Fruit fly (Drosophila melanogaster) whole organism, embryonic: ENCODE results near the gene CG42271.

Experiments used
- B-H2 ChIP-seq: fragments of 200-800 bp; sonication (Bioruptor generic); optimal IDR thresholded peaks from 2 replicates; lab custom pipeline; 2018; ENCODE audit warnings: missing biosample characterization, mild to moderate bottlenecking, missing genetic modification characterization
- BtbVII ChIP-seq: fragments of 200-800 bp; sonication (Bioruptor generic); optimal IDR thresholded peaks from 3 replicates; lab custom pipeline; 2017; ENCODE audit warnings: missing biosample characterization, mild to moderate bottlenecking, missing genetic modification characterization
- CG10366 ChIP-seq: fragments of 200-800 bp; sonication (Bioruptor generic); IDR thresholded peaks from 2 replicates; pipeline ENCODE4 v1.3.6; 2022; ENCODE audit warnings: missing biosample characterization, missing genetic modification characterization
- CG10565 ChIP-seq: fragments of 200-800 bp; sonication (Bioruptor generic); optimal IDR thresholded peaks from 3 replicates; lab custom pipeline; 2016; ENCODE audit warnings: missing biosample characterization, mild to moderate bottlenecking, missing genetic modification characterization
- CG11085 ChIP-seq: fragments of 200-800 bp; sonication (Bioruptor generic); IDR thresholded peaks from 2 replicates; pipeline ENCODE4 v1.3.6; 2022; ENCODE audit warnings: missing biosample characterization, missing genetic modification characterization
- CG1602 ChIP-seq: fragments of 200-800 bp; sonication (Bioruptor generic); optimal IDR thresholded peaks from 3 replicates; lab custom pipeline; 2016; ENCODE audit warnings: missing biosample characterization, missing genetic modification characterization
- CG16779 ChIP-seq: fragments of 200-800 bp; sonication (Bioruptor generic); IDR thresholded peaks from 2 replicates; pipeline ENCODE4 v1.3.6; 2022; ENCODE audit warnings: missing biosample characterization, missing genetic modification characterization
- CG16815 ChIP-seq: fragments of 200-800 bp; sonication (Bioruptor generic); optimal IDR thresholded peaks from 3 replicates; lab custom pipeline; 2017; ENCODE audit warnings: missing biosample characterization, mild to moderate bottlenecking, missing genetic modification characterization
- CG17385 ChIP-seq: fragments of 200-800 bp; sonication (Bioruptor generic); optimal IDR thresholded peaks from 3 replicates; lab custom pipeline; 2018; ENCODE audit warnings: missing biosample characterization, mild to moderate bottlenecking, missing genetic modification characterization
- CG17612 ChIP-seq: fragments of 200-800 bp; sonication (Bioruptor generic); IDR thresholded peaks from 2 replicates; pipeline ENCODE4 v1.3.6; 2022; ENCODE audit warnings: missing biosample characterization, missing genetic modification characterization
- CG17802 ChIP-seq: fragments of 200-800 bp; sonication (Bioruptor generic); optimal IDR thresholded peaks from 2 replicates; lab custom pipeline; 2018; ENCODE audit warnings: missing biosample characterization, mild to moderate bottlenecking, missing genetic modification characterization, moderate library complexity
- CG2889 ChIP-seq: fragments of 200-800 bp; sonication (Bioruptor generic); IDR thresholded peaks from 3 replicates; pipeline ENCODE4 v1.3.6; 2022; ENCODE audit warnings: missing biosample characterization, missing genetic modification characterization
- CG30403 ChIP-seq: fragments of 200-800 bp; sonication (Bioruptor generic); optimal IDR thresholded peaks from 3 replicates; lab custom pipeline; 2016; ENCODE audit warnings: missing biosample characterization, missing genetic modification characterization
- CG31224 ChIP-seq: fragments of 200-800 bp; sonication (Bioruptor generic); IDR thresholded peaks from 2 replicates; pipeline ENCODE4 v1.3.6; 2022; ENCODE audit warnings: missing biosample characterization, missing genetic modification characterization
- CG31388 ChIP-seq: fragments of 200-800 bp; sonication (Bioruptor generic); optimal IDR thresholded peaks from 2 replicates; lab custom pipeline; 2016; ENCODE audit warnings: missing biosample characterization, missing genetic modification characterization
- CG3407 ChIP-seq: fragments of 200-800 bp; sonication (Bioruptor generic); optimal IDR thresholded peaks from 2 replicates; lab custom pipeline; 2018; ENCODE audit warnings: missing biosample characterization, mild to moderate bottlenecking, missing genetic modification characterization
- CG42726 ChIP-seq: fragments of 200-800 bp; sonication (Bioruptor generic); IDR thresholded peaks from 2 replicates; pipeline ENCODE4 v1.3.6; 2022; ENCODE audit warnings: missing biosample characterization, missing genetic modification characterization; ENCODE audit not compliant: partially characterized antibody
- CG5245 ChIP-seq: fragments of 200-800 bp; sonication (Bioruptor generic); optimal IDR thresholded peaks from 3 replicates; lab custom pipeline; 2016; ENCODE audit warnings: missing biosample characterization, missing genetic modification characterization
- CG6765 ChIP-seq: fragments of 200-800 bp; sonication (Bioruptor generic); optimal IDR thresholded peaks from 3 replicates; lab custom pipeline; 2017; ENCODE audit warnings: missing biosample characterization, mild to moderate bottlenecking, missing genetic modification characterization
- CG6854 ChIP-seq: fragments of 200-800 bp; sonication (Bioruptor generic); optimal IDR thresholded peaks from 3 replicates; lab custom pipeline; 2017; ENCODE audit warnings: missing biosample characterization, mild to moderate bottlenecking, missing genetic modification characterization
- CG8290 ChIP-seq, 3 experiments: fragments of 200-800 bp; sonication (Bioruptor generic); optimal IDR thresholded peaks; 2 replicates each; lab custom pipeline; 2016 to 2019; ENCODE audit warnings: missing biosample characterization in 3 of 3, missing genetic modification characterization in 3 of 3, mild to moderate bottlenecking in 2 of 3, moderate library complexity in 1 of 3
- CG9797 ChIP-seq: fragments of 200-800 bp; sonication (Bioruptor generic); optimal IDR thresholded peaks from 3 replicates; lab custom pipeline; 2018; ENCODE audit warnings: missing biosample characterization, mild to moderate bottlenecking, missing genetic modification characterization
- D ChIP-seq, 2 experiments: fragments of 200-800 bp in 1 of 2; fragments of >200 bp in 1 of 2; sonication (Bioruptor generic) in 1 of 2; optimal IDR thresholded peaks; 2 replicates in 1 of 2; 3 replicates in 1 of 2; lab custom pipeline; 2017; ENCODE audit warnings: mild to moderate bottlenecking in 1 of 2, missing biosample characterization in 1 of 2, missing genetic modification characterization in 1 of 2, missing genetic modification reagents in 1 of 2
- Dp ChIP-seq: fragments of 200-800 bp; sonication (Bioruptor generic); optimal IDR thresholded peaks from 2 replicates; lab custom pipeline; 2018; ENCODE audit warnings: missing biosample characterization, mild to moderate bottlenecking, missing genetic modification characterization, moderate library complexity
- E2f2 ChIP-seq: fragments of 200-800 bp; sonication (Bioruptor generic); IDR thresholded peaks from 2 replicates; pipeline ENCODE4 v1.3.6; 2022; ENCODE audit warnings: missing biosample characterization, missing genetic modification characterization
- Fer3 ChIP-seq: fragments of 200-800 bp; sonication (Bioruptor generic); optimal IDR thresholded peaks from 2 replicates; lab custom pipeline; 2018; ENCODE audit warnings: missing biosample characterization, mild to moderate bottlenecking, missing genetic modification characterization, moderate library complexity
- HmgZ ChIP-seq: fragments of 200-800 bp; sonication (Bioruptor generic); optimal IDR thresholded peaks from 2 replicates; lab custom pipeline; 2018; ENCODE audit warnings: missing biosample characterization, mild to moderate bottlenecking, missing genetic modification characterization
- MTF-1 ChIP-seq: fragments of 200-800 bp; sonication (Bioruptor generic); optimal IDR thresholded peaks from 2 replicates; lab custom pipeline; 2018; ENCODE audit warnings: missing biosample characterization, mild to moderate bottlenecking, missing genetic modification characterization, borderline replicate concordance
- Mad ChIP-seq: fragments of 200-800 bp; sonication (Bioruptor generic); optimal IDR thresholded peaks from 2 replicates; lab custom pipeline; 2016; ENCODE audit warnings: missing biosample characterization, missing genetic modification characterization
- NC2α ChIP-seq: fragments of 200-800 bp; sonication (Bioruptor generic); optimal IDR thresholded peaks from 2 replicates; lab custom pipeline; 2016; ENCODE audit warnings: missing biosample characterization, missing genetic modification characterization
- Nf-YA ChIP-seq: fragments of 200-800 bp; sonication (Bioruptor generic); IDR thresholded peaks from 2 replicates; pipeline ENCODE4 v1.3.6; 2022; ENCODE audit warnings: missing biosample characterization, missing genetic modification characterization
- cas ChIP-seq: fragments of 200-800 bp; sonication (Bioruptor generic); IDR thresholded peaks from 2 replicates; pipeline ENCODE4 v1.3.6; 2022; ENCODE audit warnings: missing biosample characterization, missing genetic modification characterization
- chinmo ChIP-seq: fragments of 200-800 bp; sonication (Bioruptor generic); IDR thresholded peaks from 4 replicates; pipeline ENCODE4 v1.3.6; 2022; ENCODE audit warnings: missing biosample characterization, missing genetic modification characterization; ENCODE audit not compliant: partially characterized antibody
- ci ChIP-seq: fragments of 200-800 bp; sonication (Bioruptor generic); IDR thresholded peaks from 3 replicates; pipeline ENCODE4 v1.3.6; 2022; ENCODE audit warnings: missing biosample characterization, missing genetic modification characterization
- crc ChIP-seq: fragments of 200-800 bp; sonication (Bioruptor generic); optimal IDR thresholded peaks from 2 replicates; lab custom pipeline; 2016; ENCODE audit warnings: missing biosample characterization, missing genetic modification characterization
- dati ChIP-seq: fragments of 200-800 bp; sonication (Bioruptor generic); IDR thresholded peaks from 2 replicates; pipeline ENCODE4 v1.3.6; 2022; ENCODE audit warnings: missing biosample characterization, missing genetic modification characterization
- dm ChIP-seq: fragments of 200-800 bp; sonication (Bioruptor generic); optimal IDR thresholded peaks from 3 replicates; lab custom pipeline; 2016; ENCODE audit warnings: missing biosample characterization, missing genetic modification characterization
- dpn ChIP-seq, 2 experiments: fragments of 200-800 bp; sonication (Bioruptor generic); optimal IDR thresholded peaks; 3 replicates each; lab custom pipeline; 2016; ENCODE audit warnings: missing biosample characterization in 2 of 2, missing genetic modification characterization in 2 of 2
- ems ChIP-seq: fragments of 200-800 bp; sonication (Bioruptor generic); optimal IDR thresholded peaks from 3 replicates; lab custom pipeline; 2016; ENCODE audit warnings: missing biosample characterization, missing genetic modification characterization
- fd102C ChIP-seq: fragments of 200-800 bp; sonication (Bioruptor generic); optimal IDR thresholded peaks from 2 replicates; lab custom pipeline; 2018; ENCODE audit warnings: missing biosample characterization, mild to moderate bottlenecking, missing genetic modification characterization, moderate library complexity
- fru ChIP-seq: fragments of >200 bp; optimal IDR thresholded peaks from 2 replicates; lab custom pipeline; 2017
- gt ChIP-seq: fragments of 200-800 bp; sonication (Bioruptor generic); IDR thresholded peaks from 2 replicates; pipeline ENCODE4 v1.3.6; 2022; ENCODE audit warnings: missing biosample characterization, missing genetic modification characterization
- knrl ChIP-seq: fragments of 200-800 bp; sonication (Bioruptor generic); IDR thresholded peaks from 3 replicates; pipeline ENCODE4 v1.3.6; 2022; ENCODE audit warnings: missing biosample characterization, missing genetic modification characterization; ENCODE audit not compliant: partially characterized antibody
- nom ChIP-seq: fragments of 200-800 bp; sonication (Bioruptor generic); optimal IDR thresholded peaks from 2 replicates; lab custom pipeline; 2017; ENCODE audit warnings: missing biosample characterization, missing genetic modification characterization, mild to moderate bottlenecking, moderate library complexity, missing genetic modification reagents
- pan ChIP-seq, 4 experiments: fragments of >200 bp in 3 of 4; fragments of 200-800 bp in 1 of 4; sonication (Bioruptor generic) in 1 of 4; optimal IDR thresholded peaks in 3 of 4; IDR thresholded peaks in 1 of 4; 2 replicates each; pipeline versions ENCODE4 v1.3.6 to Lab custom; 2017 to 2022; ENCODE audit warnings: missing biosample characterization in 2 of 4, missing genetic modification characterization in 2 of 4, mixed read lengths in 1 of 4
- sens ChIP-seq: fragments of 200-800 bp; sonication (Bioruptor generic); peaks from one replicate; lab custom pipeline; 2016; ENCODE audit warnings: missing biosample characterization, missing genetic modification characterization
- sima ChIP-seq: fragments of 200-800 bp; sonication (Bioruptor generic); optimal IDR thresholded peaks from 2 replicates; lab custom pipeline; 2016; ENCODE audit warnings: missing biosample characterization, missing genetic modification characterization
- sisA ChIP-seq: fragments of 200-800 bp; sonication (Bioruptor generic); IDR thresholded peaks from 2 replicates; pipeline ENCODE4 v1.3.6; 2022; ENCODE audit warnings: missing biosample characterization, missing genetic modification characterization
- tx ChIP-seq: fragments of 200-800 bp; sonication (Bioruptor generic); optimal IDR thresholded peaks from 2 replicates; lab custom pipeline; 2016; ENCODE audit warnings: missing biosample characterization, missing genetic modification characterization

Gene CG42271

dm6 chrX:14218045-14218483, 15.8 kb downstream of the CG42271 start (continued):
- no peak for TF ChIP-seq Dp (GFP tag; lab: Kevin White, UChicago)
- peak; percentile 53 for TF ChIP-seq sima (GFP tag; lab: Kevin White, UChicago)
- peak; percentile 72 for TF ChIP-seq CG16815 (GFP tag; lab: Kevin White, UChicago)
- TF ChIP-seq knrl (GFP tag; lab: Robert Waterston, UW), result no peak
- TF ChIP-seq CG5245 (GFP tag; lab: Kevin White, UChicago), result peak; percentile 79
- TF ChIP-seq ems (GFP tag; lab: Kevin White, UChicago), result peak; percentile 44
- TF ChIP-seq CG3407 (GFP tag; lab: Kevin White, UChicago), result peak; percentile 80
- peak; percentile 28 for TF ChIP-seq CG10565 (GFP tag; lab: Kevin White, UChicago)
- TF ChIP-seq chinmo (GFP tag; lab: Robert Waterston, UW), result 0 out of 4 replicates have a peak, but pooled peaks have one; percentile 13
- TF ChIP-seq CG16779 (GFP tag; lab: Robert Waterston, UW), result 0 out of 2 replicates have a peak, but pooled peaks have one; percentile 68
- TF ChIP-seq dpn (GFP tag; optimal IDR thresholded peaks at IDR 0.05; lab: Kevin White, UChicago), result peak; percentile 83 to 86
- TF ChIP-seq nom (GFP tag; lab: Kevin White, UChicago), result peak; percentile 96
- peak; percentile 81 for TF ChIP-seq CG31224 (GFP tag; lab: Robert Waterston, UW)
- TF ChIP-seq ci (GFP tag; lab: Robert Waterston, UW), result peak; percentile 88
- TF ChIP-seq CG2889 (GFP tag; lab: Robert Waterston, UW), result peak; percentile 80
- TF ChIP-seq CG10366 (GFP tag; lab: Robert Waterston, UW), result peak; percentile 82
- peak; percentile 23; the same call in 1 of the 2 replicates for TF ChIP-seq dati (GFP tag; lab: Robert Waterston, UW)
- peak; percentile 0 for TF ChIP-seq B-H2 (GFP tag; lab: Kevin White, UChicago)
- TF ChIP-seq cas (GFP tag; lab: Robert Waterston, UW), result peak; percentile 52; the same call in 1 of the 2 replicates
- peak; percentile 72 for TF ChIP-seq CG6765 (GFP tag; lab: Kevin White, UChicago)
- TF ChIP-seq CG1602 (GFP tag; lab: Kevin White, UChicago), result peak; percentile 75
- TF ChIP-seq CG31388, result peak; percentile 66
- no peak for TF ChIP-seq CG9797
- TF ChIP-seq sisA (GFP tag; lab: Robert Waterston, UW), result peak; percentile 87
- TF ChIP-seq E2f2 (GFP tag; lab: Robert Waterston, UW), result peak; percentile 61
- TF ChIP-seq CG17802 (tag; lab: Kevin White, UChicago), result peak; percentile 56
- no peak for TF ChIP-seq dm
- no peak for TF ChIP-seq NC2α (GFP tag; lab: Kevin White, UChicago)
- TF ChIP-seq D (optimal IDR thresholded peaks at IDR 0.05; lab: Kevin White, UChicago), result no peak
- TF ChIP-seq D (GFP tag; optimal IDR thresholded peaks at IDR 0.05; lab: Kevin White, UChicago), result peak; percentile 78
- TF ChIP-seq Nf-YA, result peak; percentile 75
- TF ChIP-seq pan (optimal IDR thresholded peaks at IDR 0.05; lab: Kevin White, UChicago), result no peak
- TF ChIP-seq pan (GFP tag; optimal IDR thresholded peaks at IDR 0.05 in 1 of 2, IDR thresholded peaks at IDR 0.05 in 1 of 2), result peak in 1 of 2 experiments; percentile 93
- no peak for TF ChIP-seq CG42726 (GFP tag; lab: Robert Waterston, UW)
- TF ChIP-seq Mad, result peak; percentile 28
- peak; percentile 91 for TF ChIP-seq CG30403 (GFP tag; lab: Kevin White, UChicago)
- TF ChIP-seq CG17612 (GFP tag; lab: Robert Waterston, UW), result peak; percentile 70
- peak; percentile 93 for TF ChIP-seq sens
- TF ChIP-seq gt (GFP tag; lab: Robert Waterston, UW), result no peak; the same call in 1 of the 2 replicates
- TF ChIP-seq fd102C (GFP tag; lab: Kevin White, UChicago), result peak; percentile 23
- TF ChIP-seq Fer3 (tag; lab: Kevin White, UChicago), result peak; percentile 89
- TF ChIP-seq CG8290 (GFP tag; optimal IDR thresholded peaks at IDR 0.05; lab: Kevin White, UChicago), result peak; percentile 65
- no peak for TF ChIP-seq CG8290 (tag; optimal IDR thresholded peaks at IDR 0.05; lab: Kevin White, UChicago)
- TF ChIP-seq CG17385 (GFP tag; lab: Kevin White, UChicago), result peak; percentile 84
- TF ChIP-seq fru (lab: Kevin White, UChicago), result no peak
- peak; percentile 80 for TF ChIP-seq CG6854
- TF ChIP-seq tx (GFP tag; lab: Kevin White, UChicago), result peak; percentile 41
- TF ChIP-seq CG11085, result peak; percentile 81
- peak; percentile 71 for TF ChIP-seq MTF-1 (GFP tag; lab: Kevin White, UChicago)
- peak; percentile 69 for TF ChIP-seq crc (GFP tag; lab: Kevin White, UChicago)
- peak; percentile 79 for TF ChIP-seq HmgZ
- peak; percentile 86 for TF ChIP-seq BtbVII (GFP tag; lab: Kevin White, UChicago)
